Worm (Caenorhabditis elegans): ENCODE data around the gene F19D8.2.

DNA sequence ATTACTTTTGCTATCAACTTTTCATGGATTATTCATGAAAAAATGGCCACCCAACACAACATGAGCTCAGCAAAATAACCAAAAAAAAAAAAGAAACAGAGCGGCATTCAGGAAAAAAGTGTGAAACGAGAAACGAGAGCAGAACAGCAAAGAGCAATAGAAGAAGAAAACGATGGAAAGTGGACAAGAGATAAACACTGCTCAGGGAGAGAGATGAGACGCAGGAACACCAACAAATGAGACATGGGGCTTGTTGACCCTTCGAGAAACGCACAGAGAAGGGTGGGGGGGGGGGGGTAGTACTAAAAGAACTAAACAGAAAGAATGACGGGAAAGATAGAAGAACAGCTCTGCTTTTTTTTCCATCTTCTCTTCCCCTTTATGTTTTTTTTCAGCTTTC, 22.3 kb upstream of the F19D8.2 start:
- no peak for TF ChIP-seq mec-3 (tag; optimal IDR thresholded peaks at IDR 0.05; ENCODE audit: borderline replicate concordance)
- TF ChIP-seq unc-86 (tag; optimal IDR thresholded peaks at IDR 0.05): no peak
- TF ChIP-seq fkh-10 (GFP tag; optimal IDR thresholded peaks at IDR 0.05): no peak
- TF ChIP-seq K02D7.2 (tag; optimal IDR thresholded peaks at IDR 0.05): no peak
- no peak for TF ChIP-seq elt-2 (tag; optimal IDR thresholded peaks at IDR 0.05)
- no peak for TF ChIP-seq nhr-11 (tag; optimal IDR thresholded peaks at IDR 0.05)
- TF ChIP-seq lim-6 (tag; optimal IDR thresholded peaks at IDR 0.05): no peak
